Fruit fly (Drosophila melanogaster): ENCODE measurements around the gene CG43630.

DNA sequence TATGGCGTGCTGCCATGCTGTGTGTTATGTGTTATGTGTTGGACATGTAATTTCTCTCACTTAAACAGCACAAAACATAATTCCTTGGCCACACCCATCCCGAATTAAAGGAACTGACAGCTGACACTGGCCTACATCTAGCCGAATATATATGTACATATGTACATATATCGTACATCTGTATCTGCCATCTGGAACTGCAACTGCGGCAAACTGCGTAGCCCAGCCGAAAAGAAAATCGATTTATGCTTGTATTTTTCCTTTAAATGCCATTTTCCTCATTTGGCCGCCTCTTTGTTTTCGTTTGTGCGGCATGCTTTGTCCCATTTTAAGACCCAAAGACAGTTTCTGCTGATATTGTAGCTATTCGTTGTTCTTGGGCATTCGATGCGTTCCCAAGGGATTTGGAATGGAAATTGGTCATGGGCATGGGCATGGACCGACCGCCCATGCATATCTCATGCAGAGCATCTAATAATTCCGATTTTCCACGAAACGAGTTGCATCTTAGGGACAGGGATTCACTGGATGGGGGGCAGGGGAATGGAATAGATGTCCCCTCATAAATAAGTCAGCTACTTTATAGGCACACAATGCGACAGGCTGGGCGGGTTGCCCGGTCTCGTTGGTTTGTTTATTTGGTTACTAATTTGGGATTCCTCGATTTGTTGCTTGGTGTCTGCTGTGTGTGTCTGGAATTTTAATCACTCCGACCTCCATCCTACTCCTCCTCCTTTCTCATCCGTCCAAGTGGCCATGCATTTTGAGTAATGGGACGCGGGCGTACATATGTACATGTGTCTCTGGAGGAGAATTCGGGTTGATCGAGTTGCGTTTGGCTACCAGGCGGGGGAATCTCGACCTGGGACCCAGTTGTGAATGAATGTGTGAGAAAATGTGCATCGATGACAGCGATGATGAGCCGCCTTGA is 26.7 kb downstream of the CG43630 start:
- TF ChIP-seq CG34367 (tag; optimal IDR thresholded peaks at IDR 0.05) (no peak), CG14655 (GFP tag; optimal IDR thresholded peaks at IDR 0.05) (no peak), EcR (GFP tag; optimal IDR thresholded peaks at IDR 0.05) (no peak), CG9948 (tag; optimal IDR thresholded peaks at IDR 0.05) (no peak), CG17806 (tag; optimal IDR thresholded peaks at IDR 0.05) (no peak), CG12605 (GFP tag; IDR thresholded peaks at IDR 0.05) (no peak), CG8159 (tag; optimal IDR thresholded peaks at IDR 0.05) (no peak), CG4496 (GFP tag; IDR thresholded peaks at IDR 0.05) (no peak), CG13204 (GFP tag; optimal IDR thresholded peaks at IDR 0.05) (no peak), Pif1A (GFP tag; optimal IDR thresholded peaks at IDR 0.05) (no peak), Snoo (tag; optimal IDR thresholded peaks at IDR 0.05) (no peak)

Data from whole organism, pupa.